Worm (Caenorhabditis elegans) whole organism, L1 larva: ENCODE measurements around the gene H37A05.4.

Experiments
- ama-1 ChIP-seq: fragments of 150-350 bp; optimal IDR thresholded peaks from 2 replicates; lab custom pipeline; 2014
- blmp-1 ChIP-seq: fragments of 150-350 bp; optimal IDR thresholded peaks from 2 replicates; lab custom pipeline; 2014; ENCODE audit warnings: missing biosample characterization, missing genetic modification characterization
- ceh-88 ChIP-seq: fragments of 200-800 bp; sonication (Bioruptor generic); IDR thresholded peaks from 2 replicates; pipeline ENCODE4 v1.3.6; 2022; ENCODE audit warnings: missing genetic modification characterization, missing compliant biosample characterization
- dpl-1 ChIP-seq, 3 experiments: fragments of 150-350 bp in 2 of 3; sonication (generic microtip) in 1 of 3; optimal IDR thresholded peaks; 2 replicates each; lab custom pipeline; 2014 to 2017; ENCODE audit warnings: missing biosample characterization in 3 of 3, missing genetic modification characterization in 3 of 3, missing genetic modification reagents in 3 of 3
- egl-13 ChIP-seq: sonication (generic microtip); optimal IDR thresholded peaks from 2 replicates; lab custom pipeline; 2016; ENCODE audit warnings: missing genotype, missing genetic modification reagents, missing genetic modification characterization, missing compliant biosample characterization
- fkh-8 ChIP-seq: sonication (generic microtip); optimal IDR thresholded peaks from 2 replicates; lab custom pipeline; 2016; ENCODE audit warnings: mild to moderate bottlenecking, missing genetic modification characterization, missing compliant biosample characterization
- jun-1 ChIP-seq: fragments of 150-350 bp; optimal IDR thresholded peaks from 2 replicates; lab custom pipeline; 2014; ENCODE audit warnings: missing biosample characterization, missing genetic modification reagents, missing genetic modification characterization
- mep-1 ChIP-seq: fragments of 150-350 bp; optimal IDR thresholded peaks from 2 replicates; lab custom pipeline; 2014; ENCODE audit warnings: missing biosample characterization, missing genetic modification characterization
- pag-3 ChIP-seq: sonication (generic microtip); optimal IDR thresholded peaks from 2 replicates; lab custom pipeline; 2017; ENCODE audit warnings: missing genetic modification characterization, mild to moderate bottlenecking, missing compliant biosample characterization, antibody characterized with exemption, borderline replicate concordance; ENCODE audit not compliant: insufficient read depth
- tbx-2 ChIP-seq: sonication (generic microtip); optimal IDR thresholded peaks from 2 replicates; lab custom pipeline; 2016; ENCODE audit warnings: missing genetic modification characterization, missing compliant biosample characterization
- zag-1 ChIP-seq: fragments of 150-350 bp; optimal IDR thresholded peaks from 2 replicates; lab custom pipeline; 2014; ENCODE audit warnings: missing biosample characterization, missing genetic modification characterization
- ztf-11 ChIP-seq, 2 experiments: sonication (generic microtip); optimal IDR thresholded peaks; 2 replicates each; lab custom pipeline; 2016 to 2017; ENCODE audit warnings: missing genetic modification characterization in 2 of 2, missing biosample characterization in 1 of 2, missing compliant biosample characterization in 1 of 2

ce11 chrV:13659219-13659618 lies 9.6 kb upstream of the H37A05.4 start:
- TF ChIP-seq ztf-11 (tag; optimal IDR thresholded peaks at IDR 0.05; lab: Kevin White, UChicago) (no peak), dpl-1 (GFP tag; optimal IDR thresholded peaks at IDR 0.05; lab: Kevin White, UChicago) (no peak), fkh-8 (no peak), ceh-88 (no peak), tbx-2 (tag; lab: Kevin White, UChicago) (no peak), blmp-1 (peak; percentile 83), mep-1 (tag; lab: Kevin White, UChicago) (peak; percentile 6), jun-1 (tag; lab: Kevin White, UChicago) (no peak), egl-13 (no peak), zag-1 (tag; lab: Kevin White, UChicago) (no peak), pag-3 (no peak), ama-1 (no peak)
